Worm (Caenorhabditis elegans): ENCODE measurements around the gene ptr-5.

The ptr-5 gene

ce11 chrX:17368542-17368941 lies 50.2 kb downstream of the ptr-5 start, which contains the start of gene mfsd-10:
TSS of gene mfsd-10 (minus strand) at chrX:17368642.
- TF ChIP-seq pha-4 (tag; optimal IDR thresholded peaks at IDR 0.05) (peak; percentile 72), fkh-10 (GFP tag; optimal IDR thresholded peaks at IDR 0.05) (no peak)

DNA sequence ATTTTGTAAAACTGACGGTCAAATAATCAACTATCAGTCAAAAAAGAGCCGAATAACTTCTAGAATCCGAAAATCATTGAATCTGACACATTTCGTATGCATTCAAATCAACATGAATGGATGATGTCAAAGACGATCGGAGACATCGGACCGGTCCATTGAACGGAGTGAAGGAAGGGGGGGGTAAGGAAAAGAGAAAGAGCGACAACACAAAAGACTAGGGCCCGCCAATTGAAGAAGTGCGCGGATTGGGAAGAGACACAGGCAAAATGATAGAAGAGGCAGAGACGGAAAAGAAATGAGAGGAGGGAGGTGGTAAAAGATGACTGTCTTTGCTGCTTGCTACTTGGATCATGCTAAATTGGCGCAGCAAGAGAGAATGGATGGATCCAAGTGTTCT lies 51.1 kb downstream of the ptr-5 start:
- TF ChIP-seq ZK546.5 (tag; optimal IDR thresholded peaks at IDR 0.05) (no peak), nfya-1 (tag; optimal IDR thresholded peaks at IDR 0.05; ENCODE audit: insufficient read depth) (peak; percentile 44), nhr-43 (tag; optimal IDR thresholded peaks at IDR 0.05; ENCODE audit: poor library complexity, severe bottlenecking) (peak; percentile 3), pha-4 (tag; optimal IDR thresholded peaks at IDR 0.05) (peak; percentile 30), nhr-67 (tag; optimal IDR thresholded peaks at IDR 0.05) (no peak), nhr-77 (tag; optimal IDR thresholded peaks at IDR 0.05) (no peak), ceh-28 (tag; optimal IDR thresholded peaks at IDR 0.05) (no peak), hmg-11 (tag; optimal IDR thresholded peaks at IDR 0.05) (peak; percentile 51), snpc-4 (tag; optimal IDR thresholded peaks at IDR 0.05) (peak; percentile 2), nhr-23 (tag; optimal IDR thresholded peaks at IDR 0.05) (peak; percentile 35), ama-1 (optimal IDR thresholded peaks at IDR 0.05) (no peak), nhr-12 (tag; optimal IDR thresholded peaks at IDR 0.05) (no peak), egl-5 (tag; optimal IDR thresholded peaks at IDR 0.05) (no peak), nhr-25 (tag; optimal IDR thresholded peaks at IDR 0.05) (peak; percentile 43), ceh-16 (tag; optimal IDR thresholded peaks at IDR 0.05) (no peak)

DNA sequence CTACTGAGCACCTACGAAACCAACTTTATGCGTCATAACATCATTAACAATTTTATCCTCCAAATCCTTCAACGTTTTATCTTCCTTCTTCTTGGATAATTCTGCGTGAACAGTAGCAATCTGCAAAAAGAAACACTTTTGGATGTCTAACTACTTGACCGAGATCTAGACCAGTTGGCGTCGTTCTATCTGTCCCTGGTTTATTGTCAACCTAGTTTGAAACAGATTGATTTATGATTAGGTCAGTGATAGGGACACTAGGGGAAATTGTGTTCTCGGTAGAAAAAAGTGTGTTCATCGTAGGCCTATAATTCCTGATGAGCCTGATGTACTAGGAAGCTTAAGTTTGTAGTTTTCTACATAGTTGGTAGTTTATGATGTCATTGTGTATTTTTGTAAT lies 55.6 kb downstream of the ptr-5 start:
- TF ChIP-seq eor-1 (tag; optimal IDR thresholded peaks at IDR 0.05) (no peak), nhr-23 (tag; optimal IDR thresholded peaks at IDR 0.05) (peak; percentile 75), egl-27 (tag; optimal IDR thresholded peaks at IDR 0.05) (no peak), unc-62 (GFP tag; optimal IDR thresholded peaks at IDR 0.05) (no peak), jun-1 (tag; optimal IDR thresholded peaks at IDR 0.05) (no peak), fkh-2 (tag; optimal IDR thresholded peaks at IDR 0.05) (no peak), ztf-11 (tag; optimal IDR thresholded peaks at IDR 0.05) (no peak)

ce11 chrX:17374534-17374933 lies 56.1 kb downstream of the ptr-5 start, which contains the start of gene F10D7.3:
TSS of gene F10D7.3 (minus strand) at chrX:17374634.
- TF ChIP-seq egl-5 (tag; optimal IDR thresholded peaks at IDR 0.05) (no peak), nhr-76 (tag; optimal IDR thresholded peaks at IDR 0.05) (no peak), ceh-16 (tag; optimal IDR thresholded peaks at IDR 0.05) (no peak), nhr-12 (tag; optimal IDR thresholded peaks at IDR 0.05) (no peak), fkh-2 (tag; optimal IDR thresholded peaks at IDR 0.05) (no peak), aly-2 (tag; optimal IDR thresholded peaks at IDR 0.05) (no peak), ztf-4 (tag; optimal IDR thresholded peaks at IDR 0.05) (no peak), elt-2 (tag; optimal IDR thresholded peaks at IDR 0.05) (no peak), egl-27 (tag; optimal IDR thresholded peaks at IDR 0.05) (no peak), lin-39 (tag; optimal IDR thresholded peaks at IDR 0.05) (no peak), elt-1 (tag; optimal IDR thresholded peaks at IDR 0.05) (no peak), nhr-28 (tag; optimal IDR thresholded peaks at IDR 0.05) (no peak), lsy-12 (tag; optimal IDR thresholded peaks at IDR 0.05) (no peak), fos-1 (tag; optimal IDR thresholded peaks at IDR 0.05) (no peak), pha-4 (tag; optimal IDR thresholded peaks at IDR 0.05) (no peak), skn-1 (tag; optimal IDR thresholded peaks at IDR 0.05) (no peak), snpc-4 (tag; optimal IDR thresholded peaks at IDR 0.05) (no peak)

ce11 chrX:17375877-17376276 lies 57.5 kb downstream of the ptr-5 start:
- TF ChIP-seq fkh-10 (GFP tag; optimal IDR thresholded peaks at IDR 0.05) (no peak), pha-4 (tag; optimal IDR thresholded peaks at IDR 0.05) (peak; percentile 31), mml-1 (tag; optimal IDR thresholded peaks at IDR 0.05) (no peak), pqm-1 (tag; optimal IDR thresholded peaks at IDR 0.05) (peak; percentile 56), elt-2 (tag; optimal IDR thresholded peaks at IDR 0.05) (peak; percentile 89)

All from whole organism, L3 larva.